Worm (Caenorhabditis elegans) whole organism, L2 larva: ENCODE data around the gene cut-2.

Experiments used
- ceh-16 ChIP-seq: fragments of 150-350 bp; optimal IDR thresholded peaks from 2 replicates; lab custom pipeline; 2014; ENCODE audit warnings: missing biosample characterization, missing genetic modification characterization
- nhr-11 ChIP-seq: fragments of 150-350 bp; optimal IDR thresholded peaks from 2 replicates; lab custom pipeline; 2014; ENCODE audit warnings: missing biosample characterization, missing genetic modification characterization
- nhr-12 ChIP-seq: fragments of 150-350 bp; optimal IDR thresholded peaks from 2 replicates; lab custom pipeline; 2014; ENCODE audit warnings: missing biosample characterization, missing genetic modification characterization

DNA sequence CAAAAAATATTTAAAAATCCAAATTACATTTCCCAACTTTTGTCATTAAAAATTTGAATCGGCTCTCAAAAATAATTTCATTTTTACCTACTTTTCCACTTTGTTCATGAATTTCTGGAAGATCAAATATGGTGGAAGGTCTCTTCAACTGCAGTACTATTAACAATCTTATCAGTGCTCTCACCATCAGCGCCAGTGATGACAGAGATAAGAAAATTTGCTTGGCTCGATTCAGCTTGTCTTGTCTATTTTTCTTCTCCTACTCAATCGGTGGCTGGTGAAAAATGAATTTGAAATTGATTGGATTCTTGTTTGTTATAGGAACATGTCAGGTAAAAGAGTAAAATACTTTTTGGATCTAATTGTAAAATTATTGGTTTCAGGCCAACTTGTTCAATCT, 33.8 kb upstream of the cut-2 start, which contains the start of gene cpz-2:
- TF ChIP-seq ceh-16 (tag; lab: Kevin White, UChicago) (no peak), nhr-12 (tag; lab: Kevin White, UChicago) (no peak), nhr-11 (no peak)
